Fruit fly (Drosophila melanogaster) whole organism: Measurements from ENCODE around the gene CG13043.

Experiments
- EcR ChIP-seq, 2 experiments: fragments of >200 bp; optimal IDR thresholded peaks; 2 replicates each; lab custom pipeline; 2017; ENCODE audit warnings: missing biosample characterization in 2 of 2, missing genetic modification characterization in 2 of 2, missing genetic modification reagents in 2 of 2
- pan ChIP-seq: fragments of >200 bp; optimal IDR thresholded peaks from 2 replicates; lab custom pipeline; 2017
- psq ChIP-seq: fragments of >200 bp; optimal IDR thresholded peaks from 2 replicates; lab custom pipeline; 2017
- usp ChIP-seq: fragments of >200 bp; optimal IDR thresholded peaks from 2 replicates; lab custom pipeline; 2017; ENCODE audit warnings: missing biosample characterization, missing genetic modification characterization, mixed read lengths

DNA sequence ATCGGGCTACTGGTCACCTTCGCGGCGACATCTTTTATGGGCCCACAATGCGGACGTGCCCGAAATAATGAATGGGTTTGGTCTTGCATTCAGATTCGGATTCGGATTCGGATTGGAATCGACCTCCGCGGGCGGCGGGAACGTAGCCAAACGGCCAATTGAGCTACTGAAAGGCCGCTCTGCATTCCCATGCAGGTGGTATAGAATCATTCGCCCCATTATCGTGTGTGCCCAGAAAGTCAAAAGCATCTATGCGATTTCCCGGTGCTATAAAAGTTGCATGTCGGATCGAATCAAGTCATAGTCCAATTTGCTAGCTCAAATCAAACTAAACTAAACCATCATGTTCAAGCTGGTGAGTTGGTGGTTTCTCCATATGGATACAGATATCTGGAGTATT is 36.6 kb downstream of the CG13043 start, which contains the start of gene CG13068:
- TF ChIP-seq usp (GFP tag; lab: Kevin White, UChicago), result no peak
- TF ChIP-seq pan (lab: Kevin White, UChicago), result no peak
- TF ChIP-seq psq (lab: Kevin White, UChicago), result no peak
- no peak for TF ChIP-seq EcR (GFP tag; optimal IDR thresholded peaks at IDR 0.05; lab: Kevin White, UChicago)
